Worm (Caenorhabditis elegans): Measurements from ENCODE around the gene bgal-2.

bgal-2 gene

DNA sequence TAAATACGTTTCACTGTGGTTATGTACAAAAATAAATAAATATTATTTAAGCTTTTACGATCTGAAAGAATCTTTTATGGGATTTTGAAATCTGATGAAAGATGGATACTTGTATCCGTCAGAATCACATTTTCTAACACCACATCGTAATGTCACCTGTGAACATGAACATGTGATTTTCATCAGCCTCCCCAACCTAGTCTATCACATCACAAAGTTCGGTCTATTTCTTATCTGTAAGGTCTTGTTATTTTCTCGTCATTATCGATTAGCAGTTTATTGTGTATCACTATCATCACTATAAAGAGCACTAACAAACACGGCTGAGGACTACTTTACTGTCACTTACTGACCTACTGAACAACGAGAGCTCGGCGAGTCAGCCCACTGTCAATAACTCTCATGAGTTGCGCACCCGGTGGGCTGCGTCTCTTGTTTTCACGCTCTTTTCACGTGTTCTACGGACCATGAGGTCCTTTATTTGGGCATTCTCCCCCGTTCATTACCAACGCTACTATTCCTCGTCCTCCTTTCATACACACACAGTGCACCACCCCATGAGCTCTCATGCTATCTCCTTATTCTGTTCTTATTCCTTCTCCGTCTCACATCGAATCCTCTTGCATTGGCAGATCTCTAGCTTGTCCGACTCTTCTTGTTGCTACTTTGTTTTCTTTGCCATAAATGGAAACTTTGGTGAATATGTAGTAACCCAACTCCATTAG lies 23.1 kb downstream of the bgal-2 start (continued):
- TF ChIP-seq tra-1 (GFP tag; IDR thresholded peaks at IDR 0.05) (peak; percentile 39; the same call in 1 of the 2 replicates), nhr-11 (tag; optimal IDR thresholded peaks at IDR 0.05) (peak; percentile 33), Y48G9A.11 (GFP tag; IDR thresholded peaks at IDR 0.05) (no peak), hlh-11 (tag; optimal IDR thresholded peaks at IDR 0.05) (peak; percentile 70), F49E8.2 (tag; optimal IDR thresholded peaks at IDR 0.05; ENCODE audit: borderline replicate concordance) (no peak), nhr-76 (tag; optimal IDR thresholded peaks at IDR 0.05) (no peak), attf-4 (tag; optimal IDR thresholded peaks at IDR 0.05) (no peak), hlh-30 (tag; optimal IDR thresholded peaks at IDR 0.05; ENCODE audit: insufficient read depth) (peak; percentile 77), T20F7.1 (GFP tag; optimal IDR thresholded peaks at IDR 0.05) (peak; percentile 44), Y105C5A.15 (GFP tag; IDR thresholded peaks at IDR 0.05) (no peak), T26A8.4 (GFP tag; IDR thresholded peaks at IDR 0.05) (0 out of 2 replicates have a peak, but pooled peaks have one; percentile 24), ceh-82 (tag; optimal IDR thresholded peaks at IDR 0.05) (no peak), fos-1 (tag; optimal IDR thresholded peaks at IDR 0.05) (no peak), ctbp-1 (GFP tag; IDR thresholded peaks at IDR 0.05) (no peak), cey-2 (tag; optimal IDR thresholded peaks at IDR 0.05; ENCODE audit: borderline replicate concordance, insufficient read depth) (no peak), nhr-28 (tag; optimal IDR thresholded peaks at IDR 0.05) (peak; percentile 85), nhr-10 (tag; optimal IDR thresholded peaks at IDR 0.05) (peak; percentile 2), unc-62 (GFP tag; optimal IDR thresholded peaks at IDR 0.05 in 1 of 2) (peak in 1 of 2 experiments; percentile 56), unc-62 (tag; optimal IDR thresholded peaks at IDR 0.05) (no peak), lin-29 (GFP tag; IDR thresholded peaks at IDR 0.05) (no peak), unc-39 (tag; optimal IDR thresholded peaks at IDR 0.05) (no peak), daf-16 (GFP tag; optimal IDR thresholded peaks at IDR 0.05) (no peak), daf-16 (tag; optimal IDR thresholded peaks at IDR 0.05) (peak; percentile 83), nhr-102 (tag; optimal IDR thresholded peaks at IDR 0.05) (peak; percentile 5), daf-19 (GFP tag; conservative IDR thresholded peaks at IDR 0.05) (no peak), F10B5.3 (tag; optimal IDR thresholded peaks at IDR 0.05) (no peak), dmd-8 (GFP tag; IDR thresholded peaks at IDR 0.05) (no peak), nhr-25 (tag; optimal IDR thresholded peaks at IDR 0.05; ENCODE audit: borderline replicate concordance, insufficient read depth) (no peak), ztf-11 (tag; optimal IDR thresholded peaks at IDR 0.05) (no peak), snpc-4 (tag; optimal IDR thresholded peaks at IDR 0.05) (no peak), dve-1 (tag; optimal IDR thresholded peaks at IDR 0.05; ENCODE audit: insufficient read depth) (peak; percentile 63), lin-39 (tag; optimal IDR thresholded peaks at IDR 0.05) (no peak), mxl-2 (GFP tag; conservative IDR thresholded peaks at IDR 0.05) (peak; percentile 75; the same call in 1 of the 2 replicates), sdz-12 (GFP tag; optimal IDR thresholded peaks at IDR 0.05) (no peak)

DNA sequence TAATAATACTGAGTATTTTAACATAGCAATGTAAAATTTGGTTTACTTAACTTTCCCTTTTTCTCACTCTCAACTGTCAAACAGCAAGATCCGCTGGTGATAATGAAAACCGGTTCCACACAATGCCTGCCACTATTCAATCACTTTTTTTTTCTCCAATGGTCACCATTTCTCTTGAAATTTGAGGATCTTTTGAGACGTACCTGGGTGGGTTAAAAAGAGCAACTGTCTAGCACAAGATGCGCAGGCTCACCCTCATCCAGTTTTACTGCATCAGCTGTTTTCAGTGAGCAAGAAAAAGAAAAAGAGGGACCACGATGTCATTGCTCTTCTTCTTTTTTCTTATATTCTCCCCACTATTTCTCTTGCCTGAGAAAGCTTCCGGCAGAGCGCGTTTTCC lies 24.0 kb downstream of the bgal-2 start:
- TF ChIP-seq aha-1 (tag) (peak; percentile 7), ztf-7 (tag; optimal IDR thresholded peaks at IDR 0.05) (no peak), unc-62 (GFP tag; optimal IDR thresholded peaks at IDR 0.05 in 1 of 2) (peak in 1 of 2 experiments; percentile 97), unc-62 (tag; optimal IDR thresholded peaks at IDR 0.05) (no peak)

DNA sequence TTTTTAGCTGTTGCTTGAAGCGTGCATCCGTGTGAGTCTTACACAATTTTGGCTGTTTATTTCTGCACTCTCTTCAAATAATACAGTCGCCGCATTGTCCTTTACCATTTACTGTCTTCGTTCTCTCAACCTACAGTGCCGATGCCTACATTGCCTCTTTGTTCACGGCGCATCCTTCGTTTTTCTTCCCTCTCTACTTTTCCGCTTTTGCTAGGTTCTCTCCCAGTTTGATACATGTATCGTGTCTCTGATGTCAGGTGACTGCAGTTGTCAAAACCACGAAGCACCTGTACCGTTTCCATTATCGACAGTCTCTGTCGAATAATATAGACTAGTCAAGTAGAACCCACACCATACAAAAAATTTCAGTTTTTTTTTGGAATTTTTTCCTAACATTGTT lies 24.4 kb downstream of the bgal-2 start:
- TF ChIP-seq nhr-25 (tag; optimal IDR thresholded peaks at IDR 0.05; ENCODE audit: borderline replicate concordance, insufficient read depth) (no peak), F37D6.2 (tag; optimal IDR thresholded peaks at IDR 0.05) (no peak), aha-1 (tag) (peak; percentile 52), T20F7.1 (GFP tag; optimal IDR thresholded peaks at IDR 0.05) (peak; percentile 43), pha-4 (GFP tag; IDR thresholded peaks at IDR 0.05) (peak; percentile 14; the same call in 1 of the 2 replicates), pha-4 (tag; optimal IDR thresholded peaks at IDR 0.05) (no peak), dmd-6 (GFP tag; IDR thresholded peaks at IDR 0.05) (peak; percentile 65), pqm-1 (tag; optimal IDR thresholded peaks at IDR 0.05) (peak; percentile 26), hlh-11 (tag; optimal IDR thresholded peaks at IDR 0.05) (peak; percentile 62), mxl-3 (GFP tag; optimal IDR thresholded peaks at IDR 0.05) (peak; percentile 60), hlh-30 (tag; optimal IDR thresholded peaks at IDR 0.05; ENCODE audit: insufficient read depth) (peak; percentile 78), jun-1 (tag; optimal IDR thresholded peaks at IDR 0.05) (peak; percentile 19), dve-1 (tag; optimal IDR thresholded peaks at IDR 0.05; ENCODE audit: insufficient read depth) (peak; percentile 69), F26F4.8 (GFP tag; conservative IDR thresholded peaks at IDR 0.05) (no peak), mes-2 (tag; optimal IDR thresholded peaks at IDR 0.05; ENCODE audit: poor library complexity, severe bottlenecking) (peak; percentile 50), hmg-1.1 (GFP tag; IDR thresholded peaks at IDR 0.05) (0 out of 2 replicates have a peak, but pooled peaks have one; percentile 30), nhr-28 (tag; optimal IDR thresholded peaks at IDR 0.05) (peak; percentile 80), mdl-1 (tag; optimal IDR thresholded peaks at IDR 0.05) (peak in 1 of 2 experiments; percentile 31), F49E8.2 (tag; optimal IDR thresholded peaks at IDR 0.05; ENCODE audit: borderline replicate concordance) (no peak), daf-16 (GFP tag; optimal IDR thresholded peaks at IDR 0.05) (no peak), daf-16 (tag; optimal IDR thresholded peaks at IDR 0.05) (peak; percentile 31)

Data from whole organism, L4 larva.